Fruit fly (Drosophila melanogaster) whole organism, embryonic: Measurements from ENCODE around the gene Hsdl2.

Source experiments
- ATbp ChIP-seq: fragments of 200-800 bp; sonication (Bioruptor generic); optimal IDR thresholded peaks from 2 replicates; lab custom pipeline; 2017; ENCODE audit warnings: missing biosample characterization, mild to moderate bottlenecking, missing genetic modification characterization, missing genetic modification reagents
- Adf1 ChIP-seq: fragments of 200-800 bp; sonication (Bioruptor generic); IDR thresholded peaks from 2 replicates; pipeline ENCODE4 v1.3.6; 2022; ENCODE audit warnings: missing biosample characterization, missing genetic modification characterization
- CG11723 ChIP-seq: fragments of 200-800 bp; sonication (Bioruptor generic); optimal IDR thresholded peaks from 2 replicates; lab custom pipeline; 2017; ENCODE audit warnings: missing biosample characterization, mild to moderate bottlenecking, missing genetic modification characterization
- CG12299 ChIP-seq: fragments of 200-800 bp; sonication (Bioruptor generic); optimal IDR thresholded peaks from 2 replicates; lab custom pipeline; 2018; ENCODE audit warnings: missing biosample characterization, mild to moderate bottlenecking, missing genetic modification characterization
- CG13287 ChIP-seq: fragments of 200-800 bp; sonication (Bioruptor generic); IDR thresholded peaks from 2 replicates; pipeline ENCODE4 v1.3.6; 2022; ENCODE audit warnings: missing biosample characterization, missing genetic modification characterization; ENCODE audit not compliant: partially characterized antibody
- CG15514 ChIP-seq: fragments of 200-800 bp; sonication (Bioruptor generic); optimal IDR thresholded peaks from 3 replicates; lab custom pipeline; 2017; ENCODE audit warnings: missing biosample characterization, missing genetic modification characterization, mild to moderate bottlenecking, moderate library complexity, missing genetic modification reagents
- CG15601 ChIP-seq: fragments of 200-800 bp; sonication (Bioruptor generic); optimal IDR thresholded peaks from 3 replicates; lab custom pipeline; 2019; ENCODE audit warnings: missing biosample characterization, mild to moderate bottlenecking, missing genetic modification characterization, moderate library complexity
- CG16779 ChIP-seq: fragments of 200-800 bp; sonication (Bioruptor generic); IDR thresholded peaks from 2 replicates; pipeline ENCODE4 v1.3.6; 2022; ENCODE audit warnings: missing biosample characterization, missing genetic modification characterization
- CG16813 ChIP-seq: fragments of 200-800 bp; sonication (Bioruptor generic); IDR thresholded peaks from 3 replicates; pipeline ENCODE4 v1.3.6; 2022; ENCODE audit warnings: missing biosample characterization, missing genetic modification characterization; ENCODE audit not compliant: partially characterized antibody
- CG17612 ChIP-seq: fragments of 200-800 bp; sonication (Bioruptor generic); IDR thresholded peaks from 2 replicates; pipeline ENCODE4 v1.3.6; 2022; ENCODE audit warnings: missing biosample characterization, missing genetic modification characterization
- CG2116 ChIP-seq: fragments of 200-800 bp; sonication (Bioruptor generic); optimal IDR thresholded peaks from 3 replicates; lab custom pipeline; 2018; ENCODE audit warnings: missing biosample characterization, mild to moderate bottlenecking, missing genetic modification characterization
- CG2120 ChIP-seq: fragments of 200-800 bp; sonication (Bioruptor generic); optimal IDR thresholded peaks from 3 replicates; lab custom pipeline; 2016; ENCODE audit warnings: missing biosample characterization, missing genetic modification characterization
- CG3163 ChIP-seq: fragments of 200-800 bp; sonication (Bioruptor generic); optimal IDR thresholded peaks from 3 replicates; lab custom pipeline; 2016; ENCODE audit warnings: missing biosample characterization, missing genetic modification characterization
- CG32767 ChIP-seq: fragments of 200-800 bp; sonication (Bioruptor generic); IDR thresholded peaks from 2 replicates; pipeline ENCODE4 v1.3.6; 2022; ENCODE audit warnings: missing biosample characterization, missing genetic modification characterization
- CG32772 ChIP-seq: fragments of 200-800 bp; sonication (Bioruptor generic); IDR thresholded peaks from 2 replicates; pipeline ENCODE4 v1.3.6; 2022; ENCODE audit warnings: missing biosample characterization, missing genetic modification characterization
- CG34422 ChIP-seq: fragments of 200-800 bp; sonication (Bioruptor generic); IDR thresholded peaks from 3 replicates; pipeline ENCODE4 v1.3.6; 2022; ENCODE audit warnings: missing biosample characterization, missing genetic modification characterization
- CG43689 ChIP-seq: fragments of 200-800 bp; sonication (Bioruptor generic); IDR thresholded peaks from 2 replicates; pipeline ENCODE4 v1.3.6; 2022; ENCODE audit warnings: missing biosample characterization, missing genetic modification characterization
- CG6765 ChIP-seq: fragments of 200-800 bp; sonication (Bioruptor generic); optimal IDR thresholded peaks from 3 replicates; lab custom pipeline; 2017; ENCODE audit warnings: missing biosample characterization, mild to moderate bottlenecking, missing genetic modification characterization
- CG6791 ChIP-seq: fragments of 200-800 bp; sonication (Bioruptor generic); IDR thresholded peaks from 3 replicates; pipeline ENCODE4 v1.3.6; 2022; ENCODE audit warnings: missing biosample characterization, missing genetic modification characterization; ENCODE audit not compliant: partially characterized antibody
- CG7372 ChIP-seq: fragments of 200-800 bp; sonication (Bioruptor generic); IDR thresholded peaks from 2 replicates; pipeline ENCODE4 v1.3.6; 2022; ENCODE audit warnings: missing biosample characterization, missing genetic modification characterization
- CG7745 ChIP-seq: fragments of 200-800 bp; sonication (Bioruptor generic); optimal IDR thresholded peaks from 2 replicates; lab custom pipeline; 2018; ENCODE audit warnings: missing biosample characterization, mild to moderate bottlenecking, missing genetic modification characterization, moderate library complexity
- CG8281 ChIP-seq: fragments of 200-800 bp; sonication (Bioruptor generic); optimal IDR thresholded peaks from 2 replicates; lab custom pipeline; 2018; ENCODE audit warnings: missing biosample characterization, mild to moderate bottlenecking, missing genetic modification characterization, moderate library complexity
- CG8478 ChIP-seq: fragments of >200 bp; optimal IDR thresholded peaks from 2 replicates; lab custom pipeline; 2018
- CG9727 ChIP-seq: fragments of 200-800 bp; sonication (Bioruptor generic); optimal IDR thresholded peaks from 3 replicates; lab custom pipeline; 2017; ENCODE audit warnings: missing biosample characterization, mild to moderate bottlenecking, missing genetic modification characterization
- Camta ChIP-seq: fragments of 200-800 bp; sonication (Bioruptor generic); optimal IDR thresholded peaks from 2 replicates; lab custom pipeline; 2016; ENCODE audit warnings: missing biosample characterization, missing genetic modification characterization
- Chrac-16 ChIP-seq: fragments of 200-800 bp; sonication (Bioruptor generic); optimal IDR thresholded peaks from 3 replicates; lab custom pipeline; 2016; ENCODE audit warnings: missing biosample characterization, missing genetic modification characterization
- CkIIα-i1 ChIP-seq: fragments of 200-800 bp; sonication (Bioruptor generic); IDR thresholded peaks from 2 replicates; pipeline ENCODE4 v1.3.6; 2022; ENCODE audit warnings: missing biosample characterization, missing genetic modification characterization
- D19B ChIP-seq: fragments of 200-800 bp; sonication (Bioruptor generic); optimal IDR thresholded peaks from 2 replicates; lab custom pipeline; 2017; ENCODE audit warnings: missing biosample characterization, mild to moderate bottlenecking, missing genetic modification characterization
- Dll ChIP-seq: fragments of 200-800 bp; sonication (Bioruptor generic); IDR thresholded peaks from 4 replicates; pipeline ENCODE4 v1.3.6; 2022; ENCODE audit warnings: missing biosample characterization, missing genetic modification characterization; ENCODE audit not compliant: partially characterized antibody
- Fer1 ChIP-seq: fragments of 200-800 bp; sonication (Bioruptor generic); optimal IDR thresholded peaks from 2 replicates; lab custom pipeline; 2017; ENCODE audit warnings: missing biosample characterization, mild to moderate bottlenecking, missing genetic modification characterization
- Gsc ChIP-seq: fragments of 200-800 bp; sonication (Bioruptor generic); IDR thresholded peaks from 2 replicates; pipeline ENCODE4 v1.3.6; 2022; ENCODE audit warnings: missing biosample characterization, missing genetic modification characterization
- H15 ChIP-seq: fragments of 200-800 bp; sonication (Bioruptor generic); IDR thresholded peaks from 3 replicates; pipeline ENCODE4 v1.3.6; 2022; ENCODE audit warnings: missing biosample characterization, missing genetic modification characterization
- Mad ChIP-seq: fragments of 200-800 bp; sonication (Bioruptor generic); optimal IDR thresholded peaks from 2 replicates; lab custom pipeline; 2016; ENCODE audit warnings: missing biosample characterization, missing genetic modification characterization
- NC2α ChIP-seq: fragments of 200-800 bp; sonication (Bioruptor generic); optimal IDR thresholded peaks from 2 replicates; lab custom pipeline; 2016; ENCODE audit warnings: missing biosample characterization, missing genetic modification characterization
- Nf-YA ChIP-seq: fragments of 200-800 bp; sonication (Bioruptor generic); IDR thresholded peaks from 2 replicates; pipeline ENCODE4 v1.3.6; 2022; ENCODE audit warnings: missing biosample characterization, missing genetic modification characterization
- NfI ChIP-seq: fragments of 200-800 bp; sonication (Bioruptor generic); optimal IDR thresholded peaks from 3 replicates; lab custom pipeline; 2018; ENCODE audit warnings: missing biosample characterization, mild to moderate bottlenecking, missing genetic modification characterization, moderate library complexity
- YL-1 ChIP-seq: fragments of 200-800 bp; sonication (Bioruptor generic); optimal IDR thresholded peaks from 3 replicates; lab custom pipeline; 2017; ENCODE audit warnings: missing biosample characterization, mild to moderate bottlenecking, missing genetic modification characterization
- abd-A ChIP-seq: fragments of 200-800 bp; sonication (Bioruptor generic); optimal IDR thresholded peaks from 3 replicates; lab custom pipeline; 2019; ENCODE audit warnings: missing biosample characterization, mild to moderate bottlenecking, missing genetic modification characterization, moderate library complexity
- al ChIP-seq: fragments of 200-800 bp; sonication (Bioruptor generic); IDR thresholded peaks from 2 replicates; pipeline ENCODE4 v1.3.6; 2022; ENCODE audit warnings: missing biosample characterization, missing genetic modification characterization
- ara ChIP-seq: fragments of 200-800 bp; sonication (Bioruptor generic); IDR thresholded peaks from 2 replicates; pipeline ENCODE4 v1.3.6; 2022; ENCODE audit warnings: missing biosample characterization, missing genetic modification characterization
- az2 ChIP-seq: fragments of 200-800 bp; sonication (Bioruptor generic); optimal IDR thresholded peaks from 3 replicates; lab custom pipeline; 2016; ENCODE audit warnings: missing biosample characterization, missing genetic modification characterization
- cas ChIP-seq: fragments of 200-800 bp; sonication (Bioruptor generic); IDR thresholded peaks from 2 replicates; pipeline ENCODE4 v1.3.6; 2022; ENCODE audit warnings: missing biosample characterization, missing genetic modification characterization
- ftz-f1 ChIP-seq: fragments of 200-800 bp; sonication (Bioruptor generic); optimal IDR thresholded peaks from 2 replicates; lab custom pipeline; 2016; ENCODE audit warnings: missing biosample characterization, missing genetic modification characterization
- gem ChIP-seq: fragments of 200-800 bp; sonication (Bioruptor generic); optimal IDR thresholded peaks from 2 replicates; lab custom pipeline; 2019; ENCODE audit warnings: missing biosample characterization, mild to moderate bottlenecking, missing genetic modification characterization, moderate library complexity
- grn ChIP-seq: fragments of 200-800 bp; sonication (Bioruptor generic); optimal IDR thresholded peaks from 3 replicates; lab custom pipeline; 2017; ENCODE audit warnings: missing biosample characterization, missing genetic modification characterization
- jing ChIP-seq: fragments of 200-800 bp; sonication (Bioruptor generic); optimal IDR thresholded peaks from 2 replicates; lab custom pipeline; 2018; ENCODE audit warnings: missing biosample characterization, mild to moderate bottlenecking, missing genetic modification characterization
- kah ChIP-seq: fragments of 200-800 bp; sonication (Bioruptor generic); optimal IDR thresholded peaks from 2 replicates; lab custom pipeline; 2018; ENCODE audit warnings: missing biosample characterization, mild to moderate bottlenecking, missing genetic modification characterization
- pnt ChIP-seq: fragments of 200-800 bp; sonication (Bioruptor generic); optimal IDR thresholded peaks from 3 replicates; lab custom pipeline; 2016; ENCODE audit warnings: missing biosample characterization, missing genetic modification characterization
- schlank ChIP-seq: fragments of 200-800 bp; sonication (Bioruptor generic); optimal IDR thresholded peaks from 2 replicates; lab custom pipeline; 2018; ENCODE audit warnings: missing biosample characterization, mild to moderate bottlenecking, missing genetic modification characterization
- sens-2 ChIP-seq: fragments of 200-800 bp; sonication (Bioruptor generic); IDR thresholded peaks from 2 replicates; pipeline ENCODE4 v1.3.6; 2022; ENCODE audit warnings: missing biosample characterization, missing genetic modification characterization
- unpg ChIP-seq: fragments of 200-800 bp; sonication (Bioruptor generic); optimal IDR thresholded peaks from 3 replicates; lab custom pipeline; 2018; ENCODE audit warnings: missing biosample characterization, mild to moderate bottlenecking, missing genetic modification characterization, moderate library complexity

Hsdl2 gene

DNA sequence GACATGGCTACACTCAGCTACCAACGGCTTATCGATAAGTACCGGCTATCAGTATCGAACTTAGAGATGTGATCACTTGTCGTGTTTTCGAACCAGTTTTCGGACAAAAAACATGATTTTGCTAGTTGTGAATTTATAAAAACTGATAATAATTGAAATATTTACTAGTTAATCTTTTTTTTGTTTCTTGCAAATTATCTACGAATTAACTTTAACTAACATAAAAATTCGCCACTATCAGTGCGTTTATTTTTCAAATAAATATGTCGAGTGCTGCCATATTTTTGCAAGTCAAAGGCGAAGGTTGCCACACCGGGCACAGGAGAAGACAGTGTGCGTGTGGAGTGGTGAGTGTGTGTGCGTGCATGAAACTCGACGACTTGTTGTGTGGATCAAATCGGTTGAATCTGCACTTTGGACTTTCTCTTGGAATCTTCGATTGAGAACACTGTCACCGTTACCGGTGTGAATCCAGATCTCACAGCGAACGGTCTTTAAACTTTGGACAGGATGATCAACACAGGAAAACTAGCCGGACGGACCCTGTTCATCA lies at the start of gene Hsdl2 (continued):
- peak; percentile 9; the same call in 1 of the 2 replicates for TF ChIP-seq al (GFP tag; lab: Robert Waterston, UW)
- TF ChIP-seq ftz-f1: no peak
- TF ChIP-seq CG12299 (tag; lab: Kevin White, UChicago): no peak
- no peak for TF ChIP-seq NC2α (GFP tag; lab: Kevin White, UChicago)
- TF ChIP-seq CG2120 (GFP tag; lab: Kevin White, UChicago): peak; percentile 76
- no peak for TF ChIP-seq CG17612 (GFP tag; lab: Robert Waterston, UW)
- peak; percentile 69 for TF ChIP-seq Dll (GFP tag; lab: Robert Waterston, UW)
- peak; percentile 70 for TF ChIP-seq YL-1 (GFP tag; lab: Kevin White, UChicago)
- TF ChIP-seq CG8478 (lab: Kevin White, UChicago): peak; percentile 55
- TF ChIP-seq ara (GFP tag; lab: Robert Waterston, UW): no peak
- no peak for TF ChIP-seq CkIIα-i1
- no peak for TF ChIP-seq CG16779 (GFP tag; lab: Robert Waterston, UW)
- TF ChIP-seq Fer1 (GFP tag; lab: Kevin White, UChicago): no peak
- TF ChIP-seq D19B: no peak
- TF ChIP-seq NfI (GFP tag; lab: Kevin White, UChicago): peak; percentile 15
- peak; percentile 18 for TF ChIP-seq CG9727 (GFP tag; lab: Kevin White, UChicago)
- TF ChIP-seq CG43689: no peak
- peak; percentile 61; the same call in 2 of the 3 replicates for TF ChIP-seq CG6791
- TF ChIP-seq Camta (GFP tag; lab: Kevin White, UChicago): no peak
- peak; percentile 67 for TF ChIP-seq Mad (GFP tag; lab: Kevin White, UChicago)
- peak; percentile 45 for TF ChIP-seq Chrac-16 (GFP tag; lab: Kevin White, UChicago)
- no peak for TF ChIP-seq jing
- TF ChIP-seq CG6765 (GFP tag; lab: Kevin White, UChicago): no peak
- TF ChIP-seq CG2116 (GFP tag; lab: Kevin White, UChicago): peak; percentile 90
- no peak for TF ChIP-seq abd-A (tag; lab: Kevin White, UChicago)
- TF ChIP-seq CG15601: no peak
- no peak for TF ChIP-seq gem
- no peak for TF ChIP-seq CG3163
- TF ChIP-seq schlank: no peak
- peak; percentile 42; the same call in 1 of the 2 replicates for TF ChIP-seq CG7372 (GFP tag; lab: Robert Waterston, UW)
- TF ChIP-seq CG32767 (GFP tag; lab: Robert Waterston, UW): no peak
- 0 out of 2 replicates have a peak, but pooled peaks have one; percentile 29 for TF ChIP-seq CG32772 (GFP tag; lab: Robert Waterston, UW)
- no peak for TF ChIP-seq kah
- TF ChIP-seq pnt (GFP tag; lab: Kevin White, UChicago): no peak
- TF ChIP-seq CG15514 (GFP tag; lab: Kevin White, UChicago): peak; percentile 74
- TF ChIP-seq CG13287 (GFP tag; lab: Robert Waterston, UW): peak; percentile 60
- peak; percentile 69; the same call in 2 of the 3 replicates for TF ChIP-seq H15
- TF ChIP-seq sens-2: no peak
- TF ChIP-seq az2: peak; percentile 29
- TF ChIP-seq CG11723 (GFP tag; lab: Kevin White, UChicago): no peak
- TF ChIP-seq Nf-YA (GFP tag; lab: Robert Waterston, UW): no peak
- TF ChIP-seq Adf1 (GFP tag; lab: Robert Waterston, UW): no peak
- no peak for TF ChIP-seq ATbp (GFP tag; lab: Kevin White, UChicago)
- peak; percentile 79 for TF ChIP-seq CG16813
- no peak for TF ChIP-seq grn (GFP tag; lab: Kevin White, UChicago)
- no peak for TF ChIP-seq cas (GFP tag; lab: Robert Waterston, UW)
- 0 out of 3 replicates have a peak, but pooled peaks have one; percentile 60 for TF ChIP-seq CG34422 (GFP tag; lab: Robert Waterston, UW)
- TF ChIP-seq CG8281: no peak
- TF ChIP-seq CG7745: no peak
- TF ChIP-seq Gsc (GFP tag; lab: Robert Waterston, UW): no peak
- TF ChIP-seq unpg (GFP tag; lab: Kevin White, UChicago): no peak
